Worm (Caenorhabditis elegans): ENCODE results near the gene ctsa-4.1.

The ctsa-4.1 gene

DNA sequence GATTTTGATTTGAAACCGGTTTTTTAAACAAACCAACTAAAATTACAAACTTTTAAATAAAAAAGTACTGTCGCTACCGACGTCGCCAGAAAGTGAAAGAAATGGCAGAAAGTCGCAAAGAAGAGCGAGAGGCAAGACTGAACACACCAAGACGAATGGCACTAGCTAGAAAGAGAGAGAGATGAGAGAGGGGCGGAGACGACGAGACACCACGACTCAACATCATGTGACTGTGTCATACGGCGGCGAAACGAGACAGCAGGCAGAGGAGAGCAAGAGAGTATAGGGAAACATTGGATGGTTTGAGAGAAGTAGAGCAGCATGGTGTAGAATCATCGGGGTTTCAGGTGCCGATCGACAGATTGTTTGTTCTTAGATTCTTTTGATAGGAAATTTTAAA lies 18.4 kb upstream of the ctsa-4.1 start (continued):
- TF ChIP-seq ceh-18 (tag; optimal IDR thresholded peaks at IDR 0.05) (peak; percentile 78), pros-1 (tag; optimal IDR thresholded peaks at IDR 0.05) (peak; percentile 51), ceh-48 (tag; optimal IDR thresholded peaks at IDR 0.05) (no peak), zip-5 (tag; optimal IDR thresholded peaks at IDR 0.05) (no peak), ztf-16 (tag; optimal IDR thresholded peaks at IDR 0.05) (no peak), T23F11.4 (GFP tag; optimal IDR thresholded peaks at IDR 0.05) (no peak), ceh-22 (tag; optimal IDR thresholded peaks at IDR 0.05) (no peak), ets-4 (tag; optimal IDR thresholded peaks at IDR 0.05) (peak; percentile 62), gmeb-2 (tag; optimal IDR thresholded peaks at IDR 0.05) (no peak), ceh-31 (tag; optimal IDR thresholded peaks at IDR 0.05) (peak; percentile 75), Y22D7AL.16 (tag; optimal IDR thresholded peaks at IDR 0.05) (no peak), elt-2 (tag; optimal IDR thresholded peaks at IDR 0.05) (no peak), ahr-1 (tag; optimal IDR thresholded peaks at IDR 0.05) (no peak), dve-1 (tag; optimal IDR thresholded peaks at IDR 0.05) (peak; percentile 42), ceh-45 (GFP tag; IDR thresholded peaks at IDR 0.05) (no peak), pqm-1 (tag; optimal IDR thresholded peaks at IDR 0.05) (peak; percentile 34), unc-42 (tag; optimal IDR thresholded peaks at IDR 0.05) (peak; percentile 37), fkh-10 (GFP tag; optimal IDR thresholded peaks at IDR 0.05) (no peak), pha-2 (tag; optimal IDR thresholded peaks at IDR 0.05) (no peak), che-1 (tag; optimal IDR thresholded peaks at IDR 0.05) (no peak), ceh-34 (tag; optimal IDR thresholded peaks at IDR 0.05) (peak; percentile 63), nhr-232 (tag; optimal IDR thresholded peaks at IDR 0.05) (no peak), ceh-14 (tag; optimal IDR thresholded peaks at IDR 0.05) (peak; percentile 8), unc-3 (GFP tag; conservative IDR thresholded peaks at IDR 0.05) (no peak), unc-3 (tag; optimal IDR thresholded peaks at IDR 0.05) (no peak), hlh-15 (tag; optimal IDR thresholded peaks at IDR 0.05) (no peak)

DNA sequence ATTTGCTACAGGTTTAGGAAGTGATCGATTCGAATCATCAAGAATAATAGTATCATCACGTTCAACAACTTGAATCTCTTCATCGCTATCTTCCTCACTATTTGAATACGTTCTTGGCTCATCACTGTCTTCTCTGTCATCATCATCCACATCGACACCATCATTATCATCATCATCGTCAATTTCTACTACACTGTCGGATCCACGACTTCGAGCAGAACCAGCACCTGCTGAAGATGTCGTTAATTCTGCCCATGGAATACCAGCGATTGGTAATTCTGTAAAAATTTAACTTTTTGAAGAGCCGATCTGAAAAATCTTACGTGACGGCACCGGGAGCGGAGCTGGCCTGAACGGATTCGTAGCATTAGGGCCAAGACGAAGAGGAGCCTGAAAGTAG lies 16.8 kb upstream of the ctsa-4.1 start:
- TF ChIP-seq hlh-13 (GFP tag; optimal IDR thresholded peaks at IDR 0.05) (no peak), pha-2 (tag; optimal IDR thresholded peaks at IDR 0.05) (no peak), ceh-19 (GFP tag; optimal IDR thresholded peaks at IDR 0.05) (no peak), ceh-18 (tag; optimal IDR thresholded peaks at IDR 0.05) (no peak), pha-4 (tag; optimal IDR thresholded peaks at IDR 0.05) (no peak), F13H6.1 (tag; optimal IDR thresholded peaks at IDR 0.05) (no peak), ceh-30 (tag; optimal IDR thresholded peaks at IDR 0.05) (no peak), sox-4 (tag; optimal IDR thresholded peaks at IDR 0.05) (no peak), ztf-16 (tag; optimal IDR thresholded peaks at IDR 0.05) (no peak), C38D4.7 (GFP tag; optimal IDR thresholded peaks at IDR 0.05) (no peak), odd-2 (tag; optimal IDR thresholded peaks at IDR 0.05) (no peak), ceh-45 (GFP tag; IDR thresholded peaks at IDR 0.05) (no peak), gmeb-2 (tag; optimal IDR thresholded peaks at IDR 0.05) (no peak), elt-2 (tag; optimal IDR thresholded peaks at IDR 0.05) (no peak), ceh-9 (tag; optimal IDR thresholded peaks at IDR 0.05) (no peak), zip-5 (tag; optimal IDR thresholded peaks at IDR 0.05) (no peak), tbx-7 (tag; optimal IDR thresholded peaks at IDR 0.05) (no peak), K09A11.1 (tag; optimal IDR thresholded peaks at IDR 0.05; ENCODE audit: insufficient read depth) (no peak)

- TF ChIP-seq lim-6 (tag; optimal IDR thresholded peaks at IDR 0.05) (no peak), hlh-6 (tag; optimal IDR thresholded peaks at IDR 0.05) (no peak), hlh-15 (tag; optimal IDR thresholded peaks at IDR 0.05) (no peak), nhr-11 (tag; optimal IDR thresholded peaks at IDR 0.05) (no peak), npax-4 (tag; optimal IDR thresholded peaks at IDR 0.05) (no peak), Y22D7AL.16 (tag; optimal IDR thresholded peaks at IDR 0.05) (no peak), ceh-6 (GFP tag; optimal IDR thresholded peaks at IDR 0.05) (no peak), tbx-2 (tag; optimal IDR thresholded peaks at IDR 0.05) (no peak)
These were observed 14.9 kb upstream of the ctsa-4.1 start, which contains the start of gene C32D5.10 for ce11 chrII:6351887-6352286. Gene C32D5.10 (minus strand): TSS chrII:6351987.
